Fruit fly (Drosophila melanogaster): ENCODE results near the gene dysc.

Gene dysc

dm6 chr3L:13863365-13863775 is 39.7 kb downstream of the dysc start:
- no peak for TF ChIP-seq Sin3A (optimal IDR thresholded peaks at IDR 0.05)
- no peak for TF ChIP-seq psq (optimal IDR thresholded peaks at IDR 0.05)
- TF ChIP-seq insv (optimal IDR thresholded peaks at IDR 0.05) = no peak
- no peak for TF ChIP-seq ttk (optimal IDR thresholded peaks at IDR 0.05)
- TF ChIP-seq h (optimal IDR thresholded peaks at IDR 0.05) = no peak
- no peak for TF ChIP-seq Myc (optimal IDR thresholded peaks at IDR 0.05)

dm6 chr3L:13862403-13862802 is 40.6 kb downstream of the dysc start:
- TF ChIP-seq insv (optimal IDR thresholded peaks at IDR 0.05) (no peak), Myc (optimal IDR thresholded peaks at IDR 0.05) (no peak), ttk (optimal IDR thresholded peaks at IDR 0.05) (no peak)

dm6 chr3L:13859688-13860373 is 43.2 kb downstream of the dysc start:
- no peak for TF ChIP-seq h (optimal IDR thresholded peaks at IDR 0.05)
- no peak for TF ChIP-seq insv (optimal IDR thresholded peaks at IDR 0.05)
- no peak for TF ChIP-seq Myc (optimal IDR thresholded peaks at IDR 0.05)
- TF ChIP-seq Sin3A (optimal IDR thresholded peaks at IDR 0.05) = no peak
- no peak for TF ChIP-seq psq (optimal IDR thresholded peaks at IDR 0.05)
- no peak for TF ChIP-seq ttk (optimal IDR thresholded peaks at IDR 0.05)

dm6 chr3L:13845754-13846153 is 57.3 kb downstream of the dysc start, which contains the start of gene Hml:
Gene Hml (plus strand): TSS chr3L:13846054.
- no peak for TF ChIP-seq ttk (optimal IDR thresholded peaks at IDR 0.05)

dm6 chr3L:13845292-13845691 is 57.7 kb downstream of the dysc start:
- TF ChIP-seq Sin3A (optimal IDR thresholded peaks at IDR 0.05) = no peak
- no peak for TF ChIP-seq Myc (optimal IDR thresholded peaks at IDR 0.05)
- TF ChIP-seq psq (optimal IDR thresholded peaks at IDR 0.05) = no peak
- no peak for TF ChIP-seq h (optimal IDR thresholded peaks at IDR 0.05)
- TF ChIP-seq ttk (optimal IDR thresholded peaks at IDR 0.05) = no peak
- TF ChIP-seq insv (optimal IDR thresholded peaks at IDR 0.05) = no peak

- TF ChIP-seq h (optimal IDR thresholded peaks at IDR 0.05) (no peak), psq (optimal IDR thresholded peaks at IDR 0.05) (no peak), insv (optimal IDR thresholded peaks at IDR 0.05) (no peak), Sin3A (optimal IDR thresholded peaks at IDR 0.05) (no peak), ttk (optimal IDR thresholded peaks at IDR 0.05) (no peak), Myc (optimal IDR thresholded peaks at IDR 0.05) (no peak)
Measured at dm6 chr3L:13843356-13843755, 59.7 kb downstream of the dysc start, which contains the start of gene Tsp68C. Gene Tsp68C (plus strand): TSS chr3L:13843656.

dm6 chr3L:13842917-13843316 is 60.1 kb downstream of the dysc start, which contains the start of gene CG8750:
Gene CG8750 (minus strand): TSS chr3L:13843017.
- TF ChIP-seq psq (optimal IDR thresholded peaks at IDR 0.05) = no peak
- no peak for TF ChIP-seq Sin3A (optimal IDR thresholded peaks at IDR 0.05)
- no peak for TF ChIP-seq h (optimal IDR thresholded peaks at IDR 0.05)
- TF ChIP-seq ttk (optimal IDR thresholded peaks at IDR 0.05) = no peak
- TF ChIP-seq insv (optimal IDR thresholded peaks at IDR 0.05) = no peak
- no peak for TF ChIP-seq Myc (optimal IDR thresholded peaks at IDR 0.05)

dm6 chr3L:13842140-13842539 is 60.9 kb downstream of the dysc start, which contains the start of gene CG8757:
Gene CG8757 (minus strand): TSS chr3L:13842240.
- TF ChIP-seq Myc (optimal IDR thresholded peaks at IDR 0.05) (no peak), Sin3A (optimal IDR thresholded peaks at IDR 0.05) (no peak), ttk (optimal IDR thresholded peaks at IDR 0.05) (no peak), insv (optimal IDR thresholded peaks at IDR 0.05) (no peak), h (optimal IDR thresholded peaks at IDR 0.05) (no peak), psq (optimal IDR thresholded peaks at IDR 0.05) (no peak)

dm6 chr3L:13840731-13841130 is 62.3 kb downstream of the dysc start:
- no peak for TF ChIP-seq ttk (optimal IDR thresholded peaks at IDR 0.05)
- TF ChIP-seq Myc (optimal IDR thresholded peaks at IDR 0.05) = no peak
- TF ChIP-seq h (optimal IDR thresholded peaks at IDR 0.05) = no peak
- no peak for TF ChIP-seq Sin3A (optimal IDR thresholded peaks at IDR 0.05)
- TF ChIP-seq psq (optimal IDR thresholded peaks at IDR 0.05) = no peak
- TF ChIP-seq insv (optimal IDR thresholded peaks at IDR 0.05) = no peak

dm6 chr3L:13837456-13837855 is 65.6 kb downstream of the dysc start, which contains the start of gene CG43184:
Gene CG43184 (plus strand): TSS chr3L:13837756.
- no peak for TF ChIP-seq Sin3A (optimal IDR thresholded peaks at IDR 0.05)
- TF ChIP-seq Myc (optimal IDR thresholded peaks at IDR 0.05) = no peak
- no peak for TF ChIP-seq psq (optimal IDR thresholded peaks at IDR 0.05)
- no peak for TF ChIP-seq insv (optimal IDR thresholded peaks at IDR 0.05)
- no peak for TF ChIP-seq ttk (optimal IDR thresholded peaks at IDR 0.05)
- TF ChIP-seq h (optimal IDR thresholded peaks at IDR 0.05) = no peak
